Worm (Caenorhabditis elegans) whole organism, L2 larva: ENCODE results near the gene oac-21.

Experiments used
- C34F6.9 ChIP-seq: fragments of 150-350 bp; optimal IDR thresholded peaks from 2 replicates; lab custom pipeline; 2014; ENCODE audit warnings: missing biosample characterization, missing genetic modification characterization
- F13H6.1 ChIP-seq: sonication (generic microtip); optimal IDR thresholded peaks from 2 replicates; lab custom pipeline; 2016; ENCODE audit warnings: missing genetic modification characterization, missing compliant biosample characterization
- R02D3.7 ChIP-seq: fragments of 150-350 bp; optimal IDR thresholded peaks from 2 replicates; lab custom pipeline; 2014; ENCODE audit warnings: missing biosample characterization, missing genetic modification characterization
- Y55F3AM.14 ChIP-seq: fragments of 200-800 bp; sonication (Bioruptor generic); optimal IDR thresholded peaks from 2 replicates; lab custom pipeline; 2018; ENCODE audit warnings: mild to moderate bottlenecking, missing genetic modification characterization, missing compliant biosample characterization
- ZK546.5 ChIP-seq: sonication (generic microtip); optimal IDR thresholded peaks from 2 replicates; lab custom pipeline; 2017; ENCODE audit warnings: missing biosample characterization, missing genetic modification characterization
- alr-1 ChIP-seq: fragments of 150-350 bp; optimal IDR thresholded peaks from 2 replicates; lab custom pipeline; 2014; ENCODE audit warnings: missing biosample characterization, missing genetic modification characterization
- aly-2 ChIP-seq: fragments of 150-350 bp; optimal IDR thresholded peaks from 2 replicates; lab custom pipeline; 2014; ENCODE audit warnings: missing biosample characterization, missing genetic modification characterization
- ama-1 ChIP-seq: fragments of 150-350 bp; optimal IDR thresholded peaks from 2 replicates; lab custom pipeline; 2018; ENCODE audit warnings: inconsistent platforms
- blmp-1 ChIP-seq: sonication (generic microtip); optimal IDR thresholded peaks from 2 replicates; lab custom pipeline; 2017; ENCODE audit warnings: missing genetic modification characterization, mild to moderate bottlenecking, missing compliant biosample characterization, antibody characterized with exemption, moderate library complexity; ENCODE audit not compliant: insufficient read depth
- ceh-16 ChIP-seq: fragments of 150-350 bp; optimal IDR thresholded peaks from 2 replicates; lab custom pipeline; 2014; ENCODE audit warnings: missing biosample characterization, missing genetic modification characterization
- crh-2 ChIP-seq: sonication (generic microtip); optimal IDR thresholded peaks from 2 replicates; lab custom pipeline; 2017; ENCODE audit warnings: missing biosample characterization, missing genetic modification characterization
- dmd-4 ChIP-seq: sonication (generic microtip); optimal IDR thresholded peaks from 2 replicates; lab custom pipeline; 2017; ENCODE audit warnings: missing biosample characterization, missing genetic modification characterization
- egl-27 ChIP-seq: sonication (generic microtip); optimal IDR thresholded peaks from 3 replicates; lab custom pipeline; 2017; ENCODE audit warnings: missing biosample characterization, missing genetic modification reagents, missing genetic modification characterization
- elt-1 ChIP-seq: fragments of 150-350 bp; optimal IDR thresholded peaks from 2 replicates; lab custom pipeline; 2014; ENCODE audit warnings: missing biosample characterization, missing genetic modification characterization
- elt-3 ChIP-seq: sonication (generic microtip); optimal IDR thresholded peaks from 2 replicates; lab custom pipeline; 2017; ENCODE audit warnings: missing biosample characterization, missing genetic modification characterization
- fos-1 ChIP-seq: fragments of 150-350 bp; optimal IDR thresholded peaks from 2 replicates; lab custom pipeline; 2014; ENCODE audit warnings: missing biosample characterization, missing genetic modification characterization
- gmeb-1 ChIP-seq: fragments of 150-350 bp; optimal IDR thresholded peaks from 2 replicates; lab custom pipeline; 2014; ENCODE audit warnings: missing biosample characterization, missing genetic modification characterization
- lin-11 ChIP-seq: fragments of 150-350 bp; sonication (generic microtip); optimal IDR thresholded peaks from 2 replicates; lab custom pipeline; 2014; ENCODE audit warnings: missing biosample characterization, missing genetic modification characterization, inconsistent platforms, mixed read lengths
- lsy-2 ChIP-seq, 2 experiments: fragments of 150-350 bp in 1 of 2; sonication (generic microtip) in 1 of 2; optimal IDR thresholded peaks; 2 replicates each; lab custom pipeline; 2014 to 2017; ENCODE audit warnings: missing biosample characterization in 2 of 2, missing genetic modification characterization in 2 of 2
- mab-5 ChIP-seq: fragments of 150-350 bp; optimal IDR thresholded peaks from 2 replicates; lab custom pipeline; 2014; ENCODE audit warnings: missing biosample characterization, missing genetic modification characterization
- mbf-1 ChIP-seq: sonication (generic microtip); optimal IDR thresholded peaks from 2 replicates; lab custom pipeline; 2017; ENCODE audit warnings: missing biosample characterization, missing genetic modification characterization
- mdl-1 ChIP-seq, 2 experiments: fragments of 150-350 bp in 1 of 2; sonication (generic microtip) in 1 of 2; optimal IDR thresholded peaks; 2 replicates each; lab custom pipeline; 2017; ENCODE audit warnings: missing biosample characterization in 2 of 2, missing genetic modification characterization in 2 of 2
- nhr-10 ChIP-seq: sonication (generic microtip); optimal IDR thresholded peaks from 2 replicates; lab custom pipeline; 2017; ENCODE audit warnings: missing biosample characterization, missing genetic modification characterization
- nhr-11 ChIP-seq: fragments of 150-350 bp; optimal IDR thresholded peaks from 2 replicates; lab custom pipeline; 2014; ENCODE audit warnings: missing biosample characterization, missing genetic modification characterization
- nhr-129 ChIP-seq: fragments of 150-350 bp; optimal IDR thresholded peaks from 2 replicates; lab custom pipeline; 2014; ENCODE audit warnings: missing biosample characterization, missing genetic modification characterization
- nhr-23 ChIP-seq: fragments of 150-350 bp; optimal IDR thresholded peaks from 2 replicates; lab custom pipeline; 2014; ENCODE audit warnings: missing biosample characterization, missing genetic modification reagents, missing genetic modification characterization
- nhr-25 ChIP-seq: fragments of 150-350 bp; sonication (generic microtip); optimal IDR thresholded peaks from 3 replicates; lab custom pipeline; 2014; ENCODE audit warnings: missing biosample characterization, missing genetic modification characterization
- nhr-77 ChIP-seq: fragments of 150-350 bp; optimal IDR thresholded peaks from 2 replicates; lab custom pipeline; 2014; ENCODE audit warnings: missing biosample characterization, missing genetic modification characterization
- peb-1 ChIP-seq: fragments of 150-350 bp; optimal IDR thresholded peaks from 2 replicates; lab custom pipeline; 2014; ENCODE audit warnings: missing biosample characterization, missing genetic modification characterization
- sem-4 ChIP-seq: fragments of 150-350 bp; optimal IDR thresholded peaks from 2 replicates; lab custom pipeline; 2014; ENCODE audit warnings: missing biosample characterization, missing genetic modification reagents, missing genetic modification characterization
- skn-1 ChIP-seq: sonication (generic microtip); optimal IDR thresholded peaks from 2 replicates; lab custom pipeline; 2017; ENCODE audit warnings: missing biosample characterization, missing genetic modification characterization
- sma-3 ChIP-seq: sonication (generic microtip); optimal IDR thresholded peaks from 2 replicates; lab custom pipeline; 2016; ENCODE audit warnings: missing genetic modification reagents, missing genetic modification characterization, missing compliant biosample characterization
- sma-9 ChIP-seq, 2 experiments: fragments of 150-350 bp in 1 of 2; sonication (generic microtip) in 1 of 2; optimal IDR thresholded peaks; 2 replicates each; lab custom pipeline; 2014 to 2016; ENCODE audit warnings: missing genetic modification characterization in 2 of 2, mild to moderate bottlenecking in 1 of 2, missing biosample characterization in 1 of 2, missing compliant biosample characterization in 1 of 2, missing genetic modification reagents in 1 of 2, moderate library complexity in 1 of 2
- snpc-4 ChIP-seq: fragments of 150-350 bp; optimal IDR thresholded peaks from 2 replicates; lab custom pipeline; 2014; ENCODE audit warnings: missing biosample characterization, missing genetic modification characterization
- unc-39 ChIP-seq: fragments of 150-350 bp; optimal IDR thresholded peaks from 2 replicates; lab custom pipeline; 2014; ENCODE audit warnings: missing biosample characterization, missing genetic modification characterization
- unc-55 ChIP-seq: fragments of 150-350 bp; sonication (generic microtip); optimal IDR thresholded peaks from 3 replicates; lab custom pipeline; 2014; ENCODE audit warnings: missing biosample characterization, missing genetic modification reagents, missing genetic modification characterization
- unc-62 ChIP-seq: fragments of 150-350 bp; optimal IDR thresholded peaks from 2 replicates; lab custom pipeline; 2014; ENCODE audit warnings: missing biosample characterization, missing genetic modification reagents, missing genetic modification characterization
- zag-1 ChIP-seq: fragments of 150-350 bp; optimal IDR thresholded peaks from 2 replicates; lab custom pipeline; 2014; ENCODE audit warnings: missing biosample characterization, missing genetic modification characterization
- ztf-1 ChIP-seq: fragments of 200-800 bp; sonication (Bioruptor generic); conservative IDR thresholded peaks from 2 replicates; pipeline ENCODE4 v1.3.6; 2022; ENCODE audit warnings: missing genetic modification characterization, missing compliant biosample characterization
- ztf-11 ChIP-seq: sonication (generic microtip); optimal IDR thresholded peaks from 2 replicates; lab custom pipeline; 2017; ENCODE audit warnings: missing biosample characterization, missing genetic modification characterization
- ztf-4 ChIP-seq: fragments of 150-350 bp; optimal IDR thresholded peaks from 2 replicates; lab custom pipeline; 2014; ENCODE audit warnings: missing biosample characterization, missing genetic modification characterization

Gene oac-21

DNA sequence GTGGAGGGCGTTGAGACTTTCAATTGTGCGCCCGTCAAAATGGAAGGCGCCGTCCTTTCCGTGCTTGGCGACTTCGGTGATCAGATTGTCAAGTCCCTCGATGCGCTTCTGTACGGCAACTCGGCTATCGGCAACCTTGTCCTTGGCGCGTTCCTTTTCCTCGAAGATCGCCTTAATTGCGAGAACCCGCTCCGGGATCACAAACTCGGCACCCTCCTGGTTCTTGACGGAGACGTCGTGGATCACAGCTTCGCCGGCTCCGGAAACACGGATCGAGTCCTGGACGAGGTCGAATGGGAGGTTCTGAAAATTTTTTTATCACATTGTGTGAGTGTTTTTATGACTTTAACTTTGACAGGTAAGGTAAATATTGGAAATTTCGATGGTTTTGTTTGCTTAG, 15.9 kb upstream of the oac-21 start:
- TF ChIP-seq zag-1 (tag; lab: Kevin White, UChicago) (no peak), elt-1 (tag; lab: Kevin White, UChicago) (no peak), ama-1 (lab: Kevin White, UChicago) (no peak), blmp-1 (no peak), nhr-10 (no peak), crh-2 (tag; lab: Kevin White, UChicago) (no peak), lsy-2 (tag; optimal IDR thresholded peaks at IDR 0.05; lab: Kevin White, UChicago) (no peak), unc-39 (tag; lab: Kevin White, UChicago) (no peak), gmeb-1 (no peak), nhr-77 (no peak)

DNA sequence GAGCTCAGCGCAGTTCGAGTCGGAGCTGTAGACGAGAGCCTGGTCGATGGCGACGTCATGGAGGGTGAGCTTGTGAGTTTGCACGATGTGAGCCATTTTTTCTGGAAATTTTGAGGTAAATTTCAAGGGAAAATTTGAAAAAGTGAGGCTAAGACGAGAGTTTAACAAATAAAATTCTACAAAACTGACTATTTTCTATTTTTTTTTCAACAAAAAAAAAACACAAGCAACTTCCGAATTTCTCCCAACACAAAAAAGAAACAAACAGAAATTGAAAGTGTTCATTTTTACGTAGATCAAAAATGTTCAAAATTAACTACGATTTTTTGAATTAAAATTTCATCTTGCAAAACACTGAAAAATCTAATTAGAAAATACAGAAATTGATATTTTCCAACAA, 15.4 kb upstream of the oac-21 start, which contains the start of gene F37C4.5:
F37C4.5 (minus strand) TSS at position 101 of the 400 bp plus-strand sequence.
- TF ChIP-seq fos-1 (tag; lab: Kevin White, UChicago) (no peak), ama-1 (lab: Kevin White, UChicago) (no peak), skn-1 (tag; lab: Kevin White, UChicago) (no peak), elt-1 (tag; lab: Kevin White, UChicago) (no peak), F13H6.1 (tag; lab: Kevin White, UChicago) (no peak)

DNA sequence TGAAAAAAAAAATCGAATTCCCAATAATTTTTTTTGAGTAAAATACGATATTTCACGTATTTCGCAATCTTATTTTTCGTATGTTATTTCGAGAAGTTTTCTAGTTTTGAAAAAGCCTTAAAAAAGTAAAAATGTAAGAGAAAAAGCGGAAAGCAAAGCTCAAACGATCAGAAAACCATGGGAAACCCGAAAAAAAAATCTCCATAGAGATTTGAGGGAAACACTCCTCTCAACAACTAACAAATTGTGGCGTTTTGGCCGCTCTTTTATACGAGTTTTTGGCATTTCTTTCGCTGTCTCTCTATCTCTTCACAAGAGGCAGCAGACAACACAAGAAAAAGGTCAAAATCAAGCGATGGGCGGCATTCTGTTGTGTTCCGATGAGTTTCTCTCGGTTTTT, 14.6 kb upstream of the oac-21 start:
- no peak for TF ChIP-seq ztf-4 (tag; lab: Kevin White, UChicago)
- TF ChIP-seq ztf-1, result no peak
- TF ChIP-seq nhr-129 (tag; lab: Kevin White, UChicago), result peak; percentile 45
- no peak for TF ChIP-seq nhr-77
- TF ChIP-seq ztf-11 (tag; lab: Kevin White, UChicago), result no peak
- TF ChIP-seq dmd-4 (tag; lab: Kevin White, UChicago), result no peak
- no peak for TF ChIP-seq snpc-4 (tag; lab: Kevin White, UChicago)
- no peak for TF ChIP-seq zag-1 (tag; lab: Kevin White, UChicago)
- TF ChIP-seq blmp-1, result no peak
- TF ChIP-seq lsy-2 (tag; optimal IDR thresholded peaks at IDR 0.05; lab: Kevin White, UChicago), result peak in 1 of 2 experiments; percentile 51
- TF ChIP-seq nhr-25, result peak; percentile 19
- TF ChIP-seq nhr-10, result peak; percentile 30
- no peak for TF ChIP-seq nhr-23 (tag; lab: Kevin White, UChicago)
- TF ChIP-seq unc-55 (GFP tag; lab: Kevin White, UChicago), result peak; percentile 28
- peak; percentile 41 for TF ChIP-seq C34F6.9 (tag; lab: Kevin White, UChicago)
- peak; percentile 10 for TF ChIP-seq F13H6.1 (tag; lab: Kevin White, UChicago)
- no peak for TF ChIP-seq lin-11 (tag; lab: Kevin White, UChicago)
- no peak for TF ChIP-seq sma-3 (GFP tag; lab: Kevin White, UChicago)
- no peak for TF ChIP-seq unc-39 (tag; lab: Kevin White, UChicago)
- TF ChIP-seq crh-2 (tag; lab: Kevin White, UChicago), result peak; percentile 40
- peak; percentile 65 for TF ChIP-seq fos-1 (tag; lab: Kevin White, UChicago)
- TF ChIP-seq sma-9 (GFP tag; optimal IDR thresholded peaks at IDR 0.05; lab: Kevin White, UChicago), result peak; percentile 26
- no peak for TF ChIP-seq sma-9 (tag; optimal IDR thresholded peaks at IDR 0.05; lab: Kevin White, UChicago)
- peak; percentile 95 for TF ChIP-seq ama-1 (lab: Kevin White, UChicago)
- no peak for TF ChIP-seq alr-1

DNA sequence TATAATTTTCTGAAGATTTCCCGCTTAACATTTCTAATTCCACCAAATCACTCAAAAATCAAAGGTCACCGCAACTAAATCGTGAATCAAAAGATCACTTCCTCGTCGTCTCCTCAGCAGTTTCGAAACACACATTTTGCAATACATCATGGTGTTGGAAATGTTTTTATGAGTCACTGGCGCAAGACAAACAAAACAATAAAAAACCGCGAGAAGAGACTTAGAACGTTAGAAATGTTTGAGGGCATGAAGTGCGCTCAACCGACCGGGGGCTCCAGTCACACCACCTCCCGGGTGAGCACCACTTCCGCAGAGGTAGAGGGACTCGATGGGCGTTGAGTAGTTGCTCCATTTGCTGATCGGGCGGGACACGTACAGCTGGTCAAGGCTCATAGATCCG, 13.8 kb upstream of the oac-21 start:
- TF ChIP-seq nhr-129 (tag; lab: Kevin White, UChicago) (peak; percentile 47), mab-5 (peak; percentile 85), zag-1 (tag; lab: Kevin White, UChicago) (no peak), sma-9 (GFP tag; optimal IDR thresholded peaks at IDR 0.05; lab: Kevin White, UChicago) (peak; percentile 73), sma-9 (tag; optimal IDR thresholded peaks at IDR 0.05; lab: Kevin White, UChicago) (no peak), crh-2 (tag; lab: Kevin White, UChicago) (peak; percentile 31), C34F6.9 (tag; lab: Kevin White, UChicago) (peak; percentile 59), ZK546.5 (tag; lab: Kevin White, UChicago) (no peak), peb-1 (tag; lab: Kevin White, UChicago) (no peak), skn-1 (tag; lab: Kevin White, UChicago) (no peak), lsy-2 (tag; optimal IDR thresholded peaks at IDR 0.05; lab: Kevin White, UChicago) (no peak), elt-3 (tag; lab: Kevin White, UChicago) (no peak), mbf-1 (no peak), mdl-1 (tag; optimal IDR thresholded peaks at IDR 0.05; lab: Kevin White, UChicago) (no peak), alr-1 (no peak), gmeb-1 (no peak), unc-55 (GFP tag; lab: Kevin White, UChicago) (peak; percentile 75), fos-1 (tag; lab: Kevin White, UChicago) (peak; percentile 82), F13H6.1 (tag; lab: Kevin White, UChicago) (peak; percentile 33), Y55F3AM.14 (GFP tag; lab: Kevin White, UChicago) (peak; percentile 41), ztf-1 (no peak), ceh-16 (tag; lab: Kevin White, UChicago) (no peak), aly-2 (tag; lab: Kevin White, UChicago) (no peak), lin-11 (tag; lab: Kevin White, UChicago) (no peak), egl-27 (peak; percentile 21), unc-39 (tag; lab: Kevin White, UChicago) (no peak), sma-3 (GFP tag; lab: Kevin White, UChicago) (peak; percentile 42), R02D3.7 (tag; lab: Kevin White, UChicago) (no peak), nhr-23 (tag; lab: Kevin White, UChicago) (no peak), ama-1 (lab: Kevin White, UChicago) (no peak), sem-4 (tag; lab: Kevin White, UChicago) (peak; percentile 45), dmd-4 (tag; lab: Kevin White, UChicago) (no peak), blmp-1 (no peak), nhr-11 (no peak), unc-62 (GFP tag; lab: Kevin White, UChicago) (no peak), ztf-4 (tag; lab: Kevin White, UChicago) (no peak)
